Worm (Caenorhabditis elegans) whole organism, L4 larva: Measurements from ENCODE around the gene C10E2.2.

Experiments used
- F10B5.3 ChIP-seq: sonication (generic microtip); optimal IDR thresholded peaks from 2 replicates; lab custom pipeline; 2016; ENCODE audit warnings: mild to moderate bottlenecking, missing genetic modification characterization, missing compliant biosample characterization
- F26F4.8 ChIP-seq: fragments of 200-800 bp; sonication (Bioruptor generic); conservative IDR thresholded peaks from 2 replicates; pipeline ENCODE4 v1.3.6; 2022; ENCODE audit warnings: missing genetic modification characterization, missing compliant biosample characterization
- F37D6.2 ChIP-seq: sonication (generic microtip); optimal IDR thresholded peaks from 2 replicates; lab custom pipeline; 2016; ENCODE audit warnings: mild to moderate bottlenecking, missing genetic modification characterization, missing compliant biosample characterization
- T20F7.1 ChIP-seq: fragments of 200-800 bp; sonication (Bioruptor generic); optimal IDR thresholded peaks from 2 replicates; lab custom pipeline; 2018; ENCODE audit warnings: mild to moderate bottlenecking, missing genetic modification characterization, missing compliant biosample characterization
- Y105C5A.15 ChIP-seq: fragments of 200-800 bp; sonication (Bioruptor generic); IDR thresholded peaks from 2 replicates; pipeline ENCODE4 v1.3.6; 2022; ENCODE audit warnings: missing genetic modification characterization, missing compliant biosample characterization
- Y5F2A.4 ChIP-seq: fragments of 200-800 bp; sonication (Bioruptor generic); optimal IDR thresholded peaks from 2 replicates; lab custom pipeline; 2018; ENCODE audit warnings: mild to moderate bottlenecking, missing genetic modification characterization, missing compliant biosample characterization
- ZK546.5 ChIP-seq, 2 experiments: sonication (generic microtip); optimal IDR thresholded peaks; 2 replicates each; lab custom pipeline; 2017; ENCODE audit warnings: missing biosample characterization in 2 of 2, missing genetic modification characterization in 2 of 2
- aha-1 ChIP-seq: fragments of 150-350 bp; peaks from one replicate; lab custom pipeline; 2014; ENCODE audit warnings: missing biosample characterization, missing genetic modification characterization
- ama-1 ChIP-seq: fragments of 150-350 bp; optimal IDR thresholded peaks from 2 replicates; lab custom pipeline; 2014; ENCODE audit warnings: inconsistent platforms, mixed read lengths
- attf-4 ChIP-seq: sonication (generic microtip); optimal IDR thresholded peaks from 3 replicates; lab custom pipeline; 2017; ENCODE audit warnings: missing biosample characterization, missing genetic modification characterization
- ceh-20 ChIP-seq: fragments of 200-800 bp; sonication (Bioruptor generic); IDR thresholded peaks from 2 replicates; pipeline ENCODE4 v1.3.6; 2022; ENCODE audit warnings: missing genetic modification reagents, missing genetic modification characterization, missing compliant biosample characterization
- ceh-32 ChIP-seq: sonication (generic microtip); optimal IDR thresholded peaks from 2 replicates; lab custom pipeline; 2016; ENCODE audit warnings: mild to moderate bottlenecking, missing genetic modification characterization, missing compliant biosample characterization; ENCODE audit not compliant: poor library complexity
- ceh-62 ChIP-seq: sonication (generic microtip); optimal IDR thresholded peaks from 2 replicates; lab custom pipeline; 2017; ENCODE audit warnings: missing biosample characterization, missing genetic modification characterization
- ceh-82 ChIP-seq: sonication (generic microtip); optimal IDR thresholded peaks from 2 replicates; lab custom pipeline; 2017; ENCODE audit warnings: missing biosample characterization, missing genetic modification characterization
- ctbp-1 ChIP-seq: fragments of 200-800 bp; sonication (Bioruptor generic); IDR thresholded peaks from 2 replicates; pipeline ENCODE4 v1.3.6; 2022; ENCODE audit warnings: missing genetic modification reagents, missing genetic modification characterization, missing compliant biosample characterization
- daf-12 ChIP-seq: fragments of 150-350 bp; optimal IDR thresholded peaks from 2 replicates; lab custom pipeline; 2014; ENCODE audit warnings: missing biosample characterization, missing genetic modification reagents, missing genetic modification characterization
- dmd-8 ChIP-seq: fragments of 200-800 bp; sonication (Bioruptor generic); IDR thresholded peaks from 2 replicates; pipeline ENCODE4 v1.3.6; 2022; ENCODE audit warnings: missing genetic modification characterization, missing compliant biosample characterization
- dpl-1 ChIP-seq: fragments of 150-350 bp; optimal IDR thresholded peaks from 2 replicates; lab custom pipeline; 2014; ENCODE audit warnings: missing biosample characterization, missing genetic modification reagents, missing genetic modification characterization
- duxl-1 ChIP-seq: sonication (generic microtip); optimal IDR thresholded peaks from 2 replicates; lab custom pipeline; 2016; ENCODE audit warnings: mild to moderate bottlenecking, missing genetic modification characterization, moderate library complexity, missing compliant biosample characterization; ENCODE audit not compliant: poor library complexity
- dve-1 ChIP-seq: sonication (generic microtip); optimal IDR thresholded peaks from 2 replicates; lab custom pipeline; 2017; ENCODE audit warnings: antibody characterized with exemption, mild to moderate bottlenecking, missing genetic modification characterization, missing compliant biosample characterization; ENCODE audit not compliant: insufficient read depth
- egl-43 ChIP-seq: fragments of 200-800 bp; sonication (Bioruptor generic); IDR thresholded peaks from 2 replicates; pipeline ENCODE4 v1.3.6; 2022; ENCODE audit warnings: missing genetic modification reagents, missing genetic modification characterization, missing compliant biosample characterization
- fos-1 ChIP-seq: fragments of 150-350 bp; optimal IDR thresholded peaks from 2 replicates; lab custom pipeline; 2014; ENCODE audit warnings: missing biosample characterization, missing genetic modification characterization
- hlh-11 ChIP-seq: fragments of 200-800 bp; sonication (Bioruptor generic); optimal IDR thresholded peaks from 2 replicates; lab custom pipeline; 2018; ENCODE audit warnings: mild to moderate bottlenecking, missing genetic modification characterization, missing compliant biosample characterization
- hlh-30 ChIP-seq: sonication (generic microtip); optimal IDR thresholded peaks from 2 replicates; lab custom pipeline; 2017; ENCODE audit warnings: antibody characterized with exemption, mild to moderate bottlenecking, missing genetic modification characterization, missing compliant biosample characterization; ENCODE audit not compliant: insufficient read depth
- lim-7 ChIP-seq: fragments of 200-800 bp; sonication (Bioruptor generic); IDR thresholded peaks from 2 replicates; pipeline ENCODE4 v1.3.6; 2022; ENCODE audit warnings: missing genetic modification characterization, missing compliant biosample characterization
- lir-3 ChIP-seq: sonication (generic microtip); optimal IDR thresholded peaks from 2 replicates; lab custom pipeline; 2016; ENCODE audit warnings: mild to moderate bottlenecking, missing genetic modification characterization, missing compliant biosample characterization
- madf-9 ChIP-seq: fragments of 200-800 bp; sonication (Bioruptor generic); conservative IDR thresholded peaks from 2 replicates; pipeline ENCODE4 v1.3.6; 2022; ENCODE audit warnings: missing genetic modification reagents, missing genetic modification characterization, missing compliant biosample characterization
- mep-1 ChIP-seq: fragments of 150-350 bp; sonication (generic microtip); optimal IDR thresholded peaks from 3 replicates; lab custom pipeline; 2014; ENCODE audit warnings: missing biosample characterization, missing genetic modification characterization
- mxl-3 ChIP-seq: fragments of 200-800 bp; sonication (Bioruptor generic); optimal IDR thresholded peaks from 2 replicates; lab custom pipeline; 2018; ENCODE audit warnings: mild to moderate bottlenecking, missing genetic modification characterization, missing compliant biosample characterization
- nhr-102 ChIP-seq: sonication (generic microtip); optimal IDR thresholded peaks from 2 replicates; lab custom pipeline; 2016; ENCODE audit warnings: mild to moderate bottlenecking, missing genetic modification characterization, moderate library complexity, missing compliant biosample characterization
- nhr-25 ChIP-seq: sonication (generic microtip); optimal IDR thresholded peaks from 2 replicates; lab custom pipeline; 2017; ENCODE audit warnings: missing genetic modification characterization, mild to moderate bottlenecking, missing compliant biosample characterization, antibody characterized with exemption, moderate library complexity, borderline replicate concordance; ENCODE audit not compliant: insufficient read depth
- nhr-28 ChIP-seq: fragments of 150-350 bp; optimal IDR thresholded peaks from 2 replicates; lab custom pipeline; 2014; ENCODE audit warnings: missing biosample characterization, missing genetic modification characterization
- nhr-41 ChIP-seq: fragments of 200-800 bp; sonication (Bioruptor generic); IDR thresholded peaks from 2 replicates; pipeline ENCODE4 v1.3.6; 2022; ENCODE audit warnings: missing genetic modification reagents, missing genetic modification characterization, missing compliant biosample characterization
- nhr-48 ChIP-seq: sonication (generic microtip); optimal IDR thresholded peaks from 2 replicates; lab custom pipeline; 2016; ENCODE audit warnings: mild to moderate bottlenecking, missing genetic modification characterization, missing compliant biosample characterization
- nhr-77 ChIP-seq: fragments of 150-350 bp; optimal IDR thresholded peaks from 2 replicates; lab custom pipeline; 2014; ENCODE audit warnings: missing biosample characterization, missing genetic modification characterization
- php-3 ChIP-seq: fragments of 200-800 bp; sonication (Bioruptor generic); IDR thresholded peaks from 2 replicates; pipeline ENCODE4 v1.3.6; 2022; ENCODE audit warnings: missing genetic modification reagents, missing genetic modification characterization, missing compliant biosample characterization
- pqm-1 ChIP-seq: sonication (generic microtip); optimal IDR thresholded peaks from 2 replicates; lab custom pipeline; 2017; ENCODE audit warnings: missing biosample characterization, missing genetic modification characterization
- rbr-2 ChIP-seq: sonication (generic microtip); optimal IDR thresholded peaks from 2 replicates; lab custom pipeline; 2016; ENCODE audit warnings: missing genotype, missing genetic modification characterization, missing compliant biosample characterization
- saeg-2 ChIP-seq: fragments of 200-800 bp; sonication (Bioruptor generic); IDR thresholded peaks from 2 replicates; pipeline ENCODE4 v1.3.6; 2022; ENCODE audit warnings: missing genetic modification reagents, missing genetic modification characterization, missing compliant biosample characterization
- skn-1 ChIP-seq: fragments of 150-350 bp; optimal IDR thresholded peaks from 2 replicates; lab custom pipeline; 2014; ENCODE audit warnings: missing biosample characterization, missing genetic modification characterization
- snpc-1.2 ChIP-seq: fragments of 200-800 bp; sonication (Bioruptor generic); IDR thresholded peaks from 2 replicates; pipeline ENCODE4 v1.3.6; 2022; ENCODE audit warnings: missing genetic modification reagents, missing genetic modification characterization, missing compliant biosample characterization
- spr-3 ChIP-seq: fragments of 200-800 bp; sonication (Bioruptor generic); optimal IDR thresholded peaks from 2 replicates; lab custom pipeline; 2018; ENCODE audit warnings: mild to moderate bottlenecking, missing genetic modification characterization, missing compliant biosample characterization
- tag-97 ChIP-seq: fragments of 200-800 bp; sonication (Bioruptor generic); IDR thresholded peaks from 2 replicates; pipeline ENCODE4 v1.3.6; 2022; ENCODE audit warnings: missing genetic modification characterization, missing compliant biosample characterization
- tra-1 ChIP-seq: fragments of 200-800 bp; sonication (Bioruptor generic); IDR thresholded peaks from 2 replicates; pipeline ENCODE4 v1.3.6; 2022; ENCODE audit warnings: missing genetic modification reagents, missing genetic modification characterization, missing compliant biosample characterization
- unc-130 ChIP-seq: sonication (generic microtip); optimal IDR thresholded peaks from 2 replicates; lab custom pipeline; 2016; ENCODE audit warnings: missing genetic modification reagents, missing genetic modification characterization, missing compliant biosample characterization
- unc-39 ChIP-seq: sonication (generic microtip); optimal IDR thresholded peaks from 2 replicates; lab custom pipeline; 2017; ENCODE audit warnings: missing biosample characterization, missing genetic modification characterization
- unc-62 ChIP-seq, 3 experiments: fragments of 150-350 bp in 1 of 3; sonication (generic microtip); optimal IDR thresholded peaks in 2 of 3; peaks in 1 of 3; 1 replicate in 1 of 3; 2 replicates in 2 of 3; lab custom pipeline; 2014 to 2017; ENCODE audit warnings: missing biosample characterization in 3 of 3, missing genetic modification characterization in 3 of 3, missing genetic modification reagents in 3 of 3, missing genotype in 1 of 3
- zip-2 ChIP-seq: fragments of 150-350 bp; optimal IDR thresholded peaks from 2 replicates; lab custom pipeline; 2014; ENCODE audit warnings: missing biosample characterization, missing genetic modification characterization
- ztf-7 ChIP-seq: fragments of 150-350 bp; optimal IDR thresholded peaks from 2 replicates; lab custom pipeline; 2014; ENCODE audit warnings: missing biosample characterization, missing genetic modification characterization

C10E2.2 gene

ce11 chrX:16773421-16773820 lies 28.4 kb downstream of the C10E2.2 start (continued):
- no peak for TF ChIP-seq duxl-1 (tag; lab: Kevin White, UChicago)
- TF ChIP-seq nhr-102 (tag; lab: Kevin White, UChicago) = no peak
- TF ChIP-seq php-3 (GFP tag; lab: Robert Waterston, UW) = peak; percentile 51; the same call in 1 of the 2 replicates
- TF ChIP-seq ama-1 = no peak
- peak; percentile 66 for TF ChIP-seq pqm-1 (tag; lab: Kevin White, UChicago)

- TF ChIP-seq snpc-1.2 (no peak), F26F4.8 (GFP tag; lab: Robert Waterston, UW) (no peak), Y105C5A.15 (GFP tag; lab: Robert Waterston, UW) (no peak), dve-1 (tag; lab: Kevin White, UChicago) (peak; percentile 28), hlh-11 (tag; lab: Kevin White, UChicago) (peak; percentile 78), saeg-2 (GFP tag; lab: Robert Waterston, UW) (no peak), lim-7 (no peak), nhr-77 (peak; percentile 14), T20F7.1 (peak; percentile 3), zip-2 (tag; lab: Kevin White, UChicago) (no peak), tag-97 (GFP tag; lab: Robert Waterston, UW) (no peak), skn-1 (tag; lab: Kevin White, UChicago) (no peak), tra-1 (GFP tag; lab: Robert Waterston, UW) (peak; percentile 78), pqm-1 (tag; lab: Kevin White, UChicago) (peak; percentile 90), ceh-20 (GFP tag; lab: Robert Waterston, UW) (peak; percentile 77; the same call in 1 of the 2 replicates), nhr-48 (tag; lab: Kevin White, UChicago) (peak; percentile 42), duxl-1 (tag; lab: Kevin White, UChicago) (no peak), attf-4 (tag; lab: Kevin White, UChicago) (no peak), nhr-28 (tag; lab: Kevin White, UChicago) (peak; percentile 64), egl-43 (GFP tag; lab: Robert Waterston, UW) (no peak), ceh-32 (tag; lab: Kevin White, UChicago) (no peak), daf-12 (tag; lab: Kevin White, UChicago) (no peak), lir-3 (tag; lab: Kevin White, UChicago) (no peak), mep-1 (peak; percentile 31), ZK546.5 (tag; optimal IDR thresholded peaks at IDR 0.05; lab: Kevin White, UChicago) (no peak), nhr-41 (GFP tag; lab: Robert Waterston, UW) (no peak), hlh-30 (tag; lab: Kevin White, UChicago) (peak; percentile 93), F37D6.2 (tag; lab: Kevin White, UChicago) (no peak), dmd-8 (GFP tag; lab: Robert Waterston, UW) (no peak), ceh-82 (tag; lab: Kevin White, UChicago) (no peak), spr-3 (GFP tag; lab: Kevin White, UChicago) (no peak), unc-130 (GFP tag; lab: Kevin White, UChicago) (no peak), nhr-25 (tag; lab: Kevin White, UChicago) (no peak), unc-39 (tag; lab: Kevin White, UChicago) (no peak), ztf-7 (tag; lab: Kevin White, UChicago) (no peak), rbr-2 (tag; lab: Kevin White, UChicago) (no peak), F10B5.3 (no peak), ama-1 (no peak), ctbp-1 (no peak), fos-1 (no peak), madf-9 (GFP tag; lab: Robert Waterston, UW) (no peak), dpl-1 (GFP tag; lab: Kevin White, UChicago) (no peak), unc-62 (GFP tag; optimal IDR thresholded peaks at IDR 0.05 in 1 of 2; lab: Kevin White, UChicago) (peak in 1 of 2 experiments; percentile 80), unc-62 (tag; optimal IDR thresholded peaks at IDR 0.05; lab: Kevin White, UChicago) (no peak), ceh-62 (no peak), mxl-3 (GFP tag; lab: Kevin White, UChicago) (peak; percentile 88), nhr-102 (tag; lab: Kevin White, UChicago) (no peak), Y5F2A.4 (GFP tag; lab: Kevin White, UChicago) (no peak), aha-1 (tag; lab: Kevin White, UChicago) (no peak)
Measured at ce11 chrX:16775335-16775835, 30.3 kb downstream of the C10E2.2 start.
